Fruit fly (Drosophila melanogaster): ENCODE measurements around the gene CG8907.
"Not testable (repeated sequence)": the region's sequence is repeated elsewhere in the genome, so short reads cannot be mapped to it uniquely, and the experiment has no call there.

The CG8907 gene

DNA sequence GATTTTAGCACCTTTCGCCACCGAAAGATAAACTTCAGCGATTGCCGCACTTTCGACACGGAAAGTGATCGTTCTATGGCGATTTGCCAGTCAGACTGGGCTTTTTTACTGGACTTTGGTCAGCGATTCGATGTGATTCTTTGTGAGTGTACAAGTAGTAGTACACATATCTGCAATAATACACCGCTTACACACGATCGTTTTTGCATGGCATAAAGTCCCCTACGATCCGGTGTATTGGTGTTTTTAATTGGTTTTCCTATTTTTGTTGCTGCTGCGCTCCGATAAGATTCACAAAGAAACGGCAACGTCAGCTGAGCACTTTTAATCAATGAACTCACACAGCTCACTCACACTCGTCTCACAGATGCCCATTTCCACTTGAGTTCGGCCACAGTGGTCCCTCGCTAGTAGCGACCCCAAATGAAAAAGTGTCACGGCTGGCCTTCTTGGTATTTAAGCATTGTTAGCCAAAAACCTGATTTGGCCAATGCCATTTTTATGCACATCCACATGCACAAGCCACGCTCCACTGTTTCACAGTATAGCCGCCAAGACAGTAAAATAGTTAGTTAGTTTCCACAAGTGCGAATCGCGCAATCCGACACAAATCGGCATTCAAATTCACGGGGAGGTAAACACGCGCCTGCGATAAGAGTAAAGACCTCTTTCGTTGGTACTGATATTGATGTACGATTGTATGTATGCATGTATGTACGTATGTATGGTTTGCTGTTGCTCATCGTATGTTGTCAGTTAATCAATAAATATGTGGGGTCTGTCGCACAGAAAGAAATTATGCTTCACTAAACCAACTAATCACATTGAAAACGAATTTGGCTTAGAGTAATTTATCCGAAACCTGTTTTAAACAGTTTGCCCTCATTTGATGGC, 21.6 kb upstream of the CG8907 start:
- TF ChIP-seq CG17801 (GFP tag; optimal IDR thresholded peaks at IDR 0.05; ENCODE audit: partially characterized antibody) = peak; percentile 91

DNA sequence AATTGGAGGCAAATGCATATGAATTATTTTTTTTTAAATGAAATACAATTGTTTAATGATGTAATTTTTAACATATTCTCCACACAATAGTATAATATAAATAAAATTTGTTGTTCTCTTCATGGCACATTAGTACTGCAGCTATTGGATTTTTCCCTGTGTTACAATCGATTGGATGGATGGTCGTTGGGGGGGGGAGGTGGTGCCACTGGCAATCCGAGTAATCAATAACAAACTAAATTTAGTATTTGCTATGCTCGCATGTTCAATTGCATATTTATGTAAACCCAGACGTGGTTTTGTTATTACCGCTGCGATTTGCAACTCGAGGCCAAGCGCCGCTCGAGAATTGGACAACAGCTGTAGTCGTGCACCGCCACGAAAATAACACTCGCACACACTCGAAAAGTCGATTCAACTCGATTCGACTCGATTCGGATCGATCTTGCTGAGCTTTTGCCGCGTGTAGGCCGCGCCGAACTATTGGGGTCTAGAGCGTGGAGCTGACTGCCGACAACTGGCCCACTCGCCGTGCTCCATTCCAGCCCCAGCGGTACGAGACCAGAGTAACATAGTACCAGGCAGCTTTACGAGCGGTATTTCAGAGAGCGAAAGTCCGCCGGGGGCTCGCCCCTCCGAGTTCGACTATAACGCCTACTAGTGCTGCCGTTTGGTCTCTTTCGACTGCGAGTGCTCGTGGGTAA, 20.7 kb upstream of the CG8907 start, which contains the start of gene CG18622:
CG18622 (minus strand) TSS at position 513 of the 704 bp plus-strand sequence.
- TF ChIP-seq CG17801 (GFP tag; optimal IDR thresholded peaks at IDR 0.05; ENCODE audit: partially characterized antibody) = peak; percentile 2

DNA sequence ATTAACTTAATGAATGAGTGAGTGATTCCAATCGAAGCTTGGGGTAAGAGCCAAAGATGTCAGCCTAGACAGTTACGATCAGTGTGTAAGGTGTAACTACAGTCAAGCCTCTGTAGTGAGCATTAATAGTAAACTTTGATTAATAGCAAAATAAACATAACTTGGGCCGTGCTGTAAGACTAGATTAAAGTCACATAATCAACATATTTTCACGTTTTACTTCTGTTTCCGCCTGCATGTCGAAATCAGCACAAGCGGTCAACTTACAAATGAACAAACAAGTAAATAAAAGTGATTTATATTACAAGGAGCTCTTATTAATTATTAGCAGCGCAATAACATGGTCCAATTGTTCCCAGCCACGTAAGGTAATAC, 20.2 kb upstream of the CG8907 start:
- no peak for TF ChIP-seq CG17801 (GFP tag; optimal IDR thresholded peaks at IDR 0.05; ENCODE audit: partially characterized antibody)

DNA sequence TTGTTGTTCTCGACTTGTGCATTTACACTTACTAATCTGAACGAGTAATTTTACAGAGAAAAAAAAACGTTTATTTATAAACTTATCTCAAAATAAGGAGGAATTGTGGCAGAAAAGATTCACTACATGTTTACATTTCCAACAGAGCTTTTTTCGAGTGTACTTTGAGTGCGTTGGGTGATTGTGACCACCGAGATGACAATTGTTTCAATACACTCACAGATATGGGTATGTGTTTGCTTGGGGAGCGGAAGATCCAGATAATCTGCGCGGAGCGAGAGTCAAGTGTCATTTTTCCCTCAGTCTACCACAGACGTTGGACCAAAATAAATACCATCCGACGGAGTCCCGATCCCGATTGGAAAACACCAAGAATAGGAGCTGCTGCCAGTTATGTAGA, 19.6 kb upstream of the CG8907 start, which contains the start of gene MESK4:
MESK4 (plus strand) TSS at position 301 of the 400 bp plus-strand sequence.
- TF ChIP-seq CG17801 (GFP tag; optimal IDR thresholded peaks at IDR 0.05; ENCODE audit: partially characterized antibody) = not testable (repeated sequence)

DNA sequence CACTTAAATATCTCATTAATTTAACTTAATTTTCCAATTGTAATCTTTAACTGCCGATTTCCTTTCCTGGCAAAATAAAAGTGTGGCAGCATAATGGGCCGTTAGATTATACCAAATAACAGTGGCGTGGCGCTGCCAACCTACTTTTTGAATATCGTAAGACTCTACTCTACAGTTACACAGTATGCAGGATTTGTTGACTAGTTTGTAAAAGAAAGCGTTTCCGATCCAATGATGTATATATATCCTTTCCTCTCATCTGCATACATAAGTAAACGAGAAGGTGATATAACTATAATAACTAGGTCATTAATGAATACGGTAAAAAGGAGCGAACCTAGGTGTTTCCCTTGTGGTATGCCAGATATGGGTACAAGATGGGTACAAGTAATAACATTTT, 16.3 kb upstream of the CG8907 start, which contains the start of gene EMC2B:
EMC2B (minus strand) TSS at position 98 of the 400 bp plus-strand sequence.
- no peak for TF ChIP-seq CG17801 (GFP tag; optimal IDR thresholded peaks at IDR 0.05; ENCODE audit: partially characterized antibody)

DNA sequence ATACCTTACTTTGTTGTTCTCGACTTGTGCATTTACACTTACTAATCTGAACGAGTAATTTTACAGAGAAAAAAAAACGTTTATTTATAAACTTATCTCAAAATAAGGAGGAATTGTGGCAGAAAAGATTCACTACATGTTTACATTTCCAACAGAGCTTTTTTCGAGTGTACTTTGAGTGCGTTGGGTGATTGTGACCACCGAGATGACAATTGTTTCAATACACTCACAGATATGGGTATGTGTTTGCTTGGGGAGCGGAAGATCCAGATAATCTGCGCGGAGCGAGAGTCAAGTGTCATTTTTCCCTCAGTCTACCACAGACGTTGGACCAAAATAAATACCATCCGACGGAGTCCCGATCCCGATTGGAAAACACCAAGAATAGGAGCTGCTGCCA, 15.4 kb upstream of the CG8907 start, which contains the start of gene CG31274:
CG31274 (plus strand) TSS at position 301 of the 400 bp plus-strand sequence.
- TF ChIP-seq CG17801 (GFP tag; optimal IDR thresholded peaks at IDR 0.05; ENCODE audit: partially characterized antibody) = not testable (repeated sequence)

DNA sequence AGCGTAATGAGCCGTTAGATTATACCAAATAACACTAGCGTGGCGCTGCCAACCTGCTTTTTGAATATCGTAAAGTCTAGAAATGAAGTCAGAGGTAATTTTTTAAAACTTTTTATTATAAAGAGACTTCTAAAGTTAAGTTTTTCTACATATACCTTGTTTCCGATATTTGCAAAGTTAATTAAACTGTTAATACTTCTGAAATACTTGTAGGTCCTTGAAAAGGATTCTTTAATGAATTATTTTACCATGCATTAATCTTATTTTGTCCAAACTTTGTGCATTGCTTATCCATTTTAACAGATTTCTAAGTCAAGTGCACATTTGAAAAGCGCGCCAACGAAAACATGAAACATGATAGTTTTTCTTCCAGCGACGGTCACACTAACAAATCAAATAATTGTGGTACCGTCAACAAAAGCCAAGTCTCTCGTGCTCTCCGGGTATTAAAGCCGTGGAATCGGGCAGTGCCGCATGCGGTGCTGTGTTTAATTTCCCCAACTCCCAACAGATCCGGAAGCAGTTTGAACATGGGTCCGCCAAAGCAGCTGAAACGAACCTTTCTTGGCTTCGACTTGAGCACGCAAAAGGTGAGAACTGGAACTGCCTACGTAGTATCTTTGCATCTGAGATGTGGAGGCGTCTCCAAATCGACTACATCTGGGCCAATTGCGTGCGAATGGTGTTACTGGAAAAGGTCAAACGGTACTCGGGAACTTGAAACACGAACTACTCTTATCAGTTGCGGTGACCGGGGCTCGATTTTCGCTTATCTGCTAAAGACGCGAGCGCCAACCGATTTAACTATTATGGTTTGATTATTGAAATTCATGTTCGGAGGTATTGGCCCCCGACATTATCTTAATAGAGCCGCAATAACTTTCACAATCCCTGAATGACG, 11.8 kb upstream of the CG8907 start, which contains the start of the genes EMC2A and CG3534:
EMC2A (minus strand) TSS at position 13 of the 901 bp plus-strand sequence.
CG3534 (plus strand) TSS at position 388 of the 901 bp plus-strand sequence.
- TF ChIP-seq CG17801 (GFP tag; optimal IDR thresholded peaks at IDR 0.05; ENCODE audit: partially characterized antibody) = no peak

DNA sequence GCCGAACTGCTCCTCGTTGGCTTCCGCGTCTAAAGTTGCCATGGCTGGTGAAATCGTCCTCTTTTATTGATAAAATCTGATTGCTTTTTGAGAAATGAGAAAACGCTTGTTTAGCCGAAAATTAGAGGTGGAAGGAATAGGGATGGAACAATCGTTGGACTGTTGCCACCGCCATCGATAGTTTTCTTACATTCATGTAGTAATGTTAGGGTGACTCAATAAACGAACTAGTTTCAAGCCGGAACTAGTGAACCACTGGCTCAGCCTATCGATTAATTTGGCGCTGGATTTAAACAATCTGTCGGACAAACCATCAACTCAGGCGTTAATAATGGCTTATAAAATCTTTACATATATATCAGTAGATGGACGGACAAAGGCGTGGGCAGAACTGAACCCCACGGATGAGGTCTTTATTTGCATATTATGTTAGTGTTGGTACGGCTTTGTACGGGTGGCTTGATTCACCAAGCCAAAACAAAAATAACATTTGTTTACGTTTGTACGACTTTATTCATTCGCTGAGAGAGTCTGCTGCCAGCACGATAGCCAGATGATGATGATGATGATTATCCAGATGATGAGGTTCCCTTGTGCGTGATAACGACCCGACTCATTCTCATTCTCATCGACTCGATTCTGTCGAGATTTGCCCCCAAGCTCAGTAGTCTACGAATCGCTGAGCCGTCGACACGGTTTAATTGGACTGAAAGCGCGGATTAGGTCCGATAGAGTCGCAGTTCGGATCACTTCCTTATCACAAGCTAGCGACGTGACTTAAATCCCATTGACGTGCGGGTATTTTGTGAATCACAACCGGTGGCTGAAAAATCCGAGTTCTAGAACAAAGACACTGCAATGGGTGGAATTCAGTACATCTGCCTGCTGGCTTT, 5.6 kb upstream of the CG8907 start, which contains the start of the genes Sf3a1 and Irc:
Sf3a1 (minus strand) TSS at position 138 of the 893 bp plus-strand sequence.
Irc (plus strand) TSS at position 658 of the 893 bp plus-strand sequence.
- TF ChIP-seq CG17801 (GFP tag; optimal IDR thresholded peaks at IDR 0.05; ENCODE audit: partially characterized antibody) = no peak

DNA sequence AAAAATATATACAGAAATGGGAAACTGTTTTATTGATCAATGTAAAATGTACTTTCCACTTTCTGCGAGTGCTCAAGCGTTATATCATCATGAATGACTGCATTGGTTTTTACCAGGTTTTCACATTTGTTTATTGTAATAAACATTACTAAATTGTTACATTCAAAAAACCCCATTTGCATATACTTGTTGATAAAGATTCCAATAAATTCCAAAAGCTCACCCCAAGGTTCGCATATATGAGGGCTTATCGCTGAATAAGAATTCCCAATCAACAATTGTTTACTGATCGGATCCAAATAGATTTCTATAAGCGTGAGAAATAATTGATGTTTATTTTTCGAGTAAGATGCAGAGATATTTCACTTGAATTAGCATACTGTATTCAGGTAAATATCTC, 4.6 kb upstream of the CG8907 start:
- TF ChIP-seq CG17801 (GFP tag; optimal IDR thresholded peaks at IDR 0.05; ENCODE audit: partially characterized antibody) = no peak

DNA sequence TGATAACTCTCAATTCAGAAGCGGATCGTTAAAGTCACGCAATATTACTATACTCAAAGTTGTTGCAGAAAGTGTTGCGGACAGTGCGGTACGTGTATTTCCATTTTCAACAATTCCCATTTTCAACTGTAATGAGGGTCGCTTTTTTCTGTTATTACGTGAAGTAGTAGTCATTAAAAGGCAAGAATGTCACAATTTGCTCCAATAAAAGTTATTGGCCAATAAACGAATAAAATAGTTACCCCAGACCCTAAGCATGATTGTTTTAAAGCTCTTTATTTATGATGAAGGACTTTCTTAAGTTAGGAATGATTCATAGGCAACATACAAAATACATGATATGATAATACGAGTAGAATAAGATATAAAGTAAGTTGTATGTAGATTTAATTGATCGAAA, 733 bp upstream of the CG8907 start:
- no peak for TF ChIP-seq CG17801 (GFP tag; optimal IDR thresholded peaks at IDR 0.05; ENCODE audit: partially characterized antibody)

DNA sequence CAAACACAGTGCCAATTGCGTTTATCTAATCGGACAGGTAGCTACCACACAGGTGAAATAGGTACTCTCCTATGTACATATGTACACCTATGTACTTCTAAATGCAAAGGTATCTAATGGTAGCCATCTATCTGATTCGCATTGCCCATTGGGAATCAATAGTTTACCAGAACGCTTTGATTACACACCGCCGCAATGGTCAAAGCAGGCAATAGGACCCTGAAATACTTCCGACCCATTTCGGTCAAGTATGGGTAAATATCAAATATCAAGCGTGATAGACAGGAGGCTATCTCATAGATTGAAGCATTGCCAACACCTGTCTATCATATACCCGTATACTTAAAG, 580 bp downstream of the CG8907 start:
- no peak for TF ChIP-seq CG17801 (GFP tag; optimal IDR thresholded peaks at IDR 0.05; ENCODE audit: partially characterized antibody)

DNA sequence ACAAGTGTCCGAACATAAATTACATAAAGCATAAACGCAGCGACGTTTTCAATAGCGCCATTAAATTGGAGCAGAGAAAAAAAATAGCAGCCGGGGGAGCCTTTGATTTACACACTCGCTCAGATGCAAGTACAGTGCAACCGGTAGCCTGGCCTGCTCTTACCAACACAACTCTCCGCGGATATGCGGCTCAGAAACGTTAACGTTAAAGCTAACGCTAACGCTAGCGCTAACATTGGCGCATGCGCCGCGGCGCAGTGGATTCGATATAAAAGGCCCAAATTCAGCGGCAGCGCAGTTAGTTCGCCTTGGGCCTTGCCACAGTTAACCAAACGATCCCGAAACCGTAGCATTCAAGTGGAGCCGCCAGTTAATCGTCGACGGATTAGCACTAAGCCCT, 6.2 kb downstream of the CG8907 start, which contains the start of gene Pxd:
Pxd (plus strand) TSS at position 301 of the 400 bp plus-strand sequence.
- no peak for TF ChIP-seq CG17801 (GFP tag; optimal IDR thresholded peaks at IDR 0.05; ENCODE audit: partially characterized antibody)

DNA sequence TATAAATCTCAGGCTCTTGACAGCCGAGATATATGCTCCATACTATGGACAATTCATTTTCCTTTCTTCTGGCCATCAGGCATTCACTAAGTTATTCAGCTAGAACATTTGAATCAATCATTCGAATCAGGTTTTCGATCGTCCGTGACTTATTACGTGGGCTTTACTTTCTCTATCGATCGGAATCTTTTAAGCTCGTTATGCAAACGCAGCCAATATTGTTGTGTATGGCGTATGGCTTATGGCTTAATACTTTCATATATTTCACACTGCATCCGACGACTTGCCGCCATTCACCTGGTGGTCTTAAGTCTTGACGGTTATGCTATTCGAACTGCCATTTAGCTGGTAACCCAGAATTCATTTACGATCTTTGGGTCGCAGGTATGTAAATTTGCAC, 8.1 kb downstream of the CG8907 start:
- no peak for TF ChIP-seq CG17801 (GFP tag; optimal IDR thresholded peaks at IDR 0.05; ENCODE audit: partially characterized antibody)
